Comparison of ENCODE assay signal across 2 fruit fly cellular contexts in genomic region chr2L:15343367-15343893, dm6.
TF ChIP-seq lines count a peak whose summit lies in the region.

No protein-coding gene starts in this region.

TF ChIP-seq in whole organism, embryonic, 481 proteins besides CTCF, POLR2A, EP300 and RAD21 (continued from another document):
- TF ChIP-seq bsh (GFP tag; optimal IDR thresholded peaks at IDR 0.05; lab: Kevin White, UChicago) = peak in 1 of 2 experiments; percentile 18
- TF ChIP-seq Ptx1 (GFP tag; IDR thresholded peaks at IDR 0.05; lab: Robert Waterston, UW) = 0 out of 2 replicates have a peak, but pooled peaks have one; percentile 10
- peak; percentile 9 for TF ChIP-seq CG8388 (GFP tag; optimal IDR thresholded peaks at IDR 0.05; lab: Kevin White, UChicago)
- TF ChIP-seq CG7839 (tag; optimal IDR thresholded peaks at IDR 0.05; lab: Kevin White, UChicago) = peak; percentile 27
- TF ChIP-seq az2 (GFP tag; optimal IDR thresholded peaks at IDR 0.05; lab: Kevin White, UChicago) = peak; percentile 5
- TF ChIP-seq CG10979 (tag; optimal IDR thresholded peaks at IDR 0.05; lab: Kevin White, UChicago) = peak; percentile 24
- TF ChIP-seq zen (tag; optimal IDR thresholded peaks at IDR 0.05; lab: Kevin White, UChicago) = no peak
- TF ChIP-seq Rx (GFP tag; IDR thresholded peaks at IDR 0.05; lab: Robert Waterston, UW) = peak; percentile 31; the same call in 1 of the 2 replicates
- peak; percentile 1 for TF ChIP-seq tio (GFP tag; optimal IDR thresholded peaks at IDR 0.05; lab: Kevin White, UChicago)
- peak; percentile 25 for TF ChIP-seq CG2712 (tag; optimal IDR thresholded peaks at IDR 0.05; lab: Kevin White, UChicago)
- TF ChIP-seq CG31441 (GFP tag; IDR thresholded peaks at IDR 0.05; lab: Robert Waterston, UW) = peak; percentile 31; the same call in 1 of the 2 replicates
- TF ChIP-seq lola (GFP tag; optimal IDR thresholded peaks at IDR 0.05; lab: Kevin White, UChicago) = peak in 1 of 3 experiments; percentile 25
- no peak for TF ChIP-seq Drgx (GFP tag; IDR thresholded peaks at IDR 0.05; lab: Robert Waterston, UW)
- TF ChIP-seq gem (tag; optimal IDR thresholded peaks at IDR 0.05; lab: Kevin White, UChicago) = peak; percentile 38
- no peak for TF ChIP-seq CG16815 (GFP tag; optimal IDR thresholded peaks at IDR 0.05; lab: Kevin White, UChicago)
- no peak for TF ChIP-seq Nf-YB (GFP tag; optimal IDR thresholded peaks at IDR 0.05; lab: Kevin White, UChicago)
TF ChIP-seq in whole organism, embryonic: peak in this region for 29.

TF ChIP-seq in whole organism, prepupa, 60 proteins besides CTCF, POLR2A, EP300 and RAD21 (continued from another document):
- no peak for TF ChIP-seq dsx (GFP tag; optimal IDR thresholded peaks at IDR 0.05; lab: Kevin White, UChicago; ENCODE audit: poor library complexity, severe bottlenecking)
- no peak for TF ChIP-seq Blimp-1 (GFP tag; optimal IDR thresholded peaks at IDR 0.05; lab: Kevin White, UChicago)
- no peak for TF ChIP-seq Ets21C (GFP tag; optimal IDR thresholded peaks at IDR 0.05; lab: Kevin White, UChicago)
- TF ChIP-seq CG10669 (GFP tag; optimal IDR thresholded peaks at IDR 0.05; lab: Kevin White, UChicago) = no peak
- TF ChIP-seq Eip75B (GFP tag; optimal IDR thresholded peaks at IDR 0.05; lab: Kevin White, UChicago) = no peak
- TF ChIP-seq svp (GFP tag; lab: Kevin White, UChicago) = peak; percentile 45
- TF ChIP-seq salr (GFP tag; optimal IDR thresholded peaks at IDR 0.05; lab: Kevin White, UChicago) = no peak
- no peak for TF ChIP-seq topi (GFP tag; optimal IDR thresholded peaks at IDR 0.05; lab: Kevin White, UChicago)
- no peak for TF ChIP-seq Sox14 (GFP tag; optimal IDR thresholded peaks at IDR 0.05; lab: Kevin White, UChicago)
- TF ChIP-seq CG9139 (GFP tag; optimal IDR thresholded peaks at IDR 0.05; lab: Kevin White, UChicago) = no peak
- 0 out of 3 replicates have a peak, but pooled peaks have one; percentile 21 for TF ChIP-seq CG8119 (GFP tag; IDR thresholded peaks at IDR 0.05; lab: Robert Waterston, UW)
- no peak for TF ChIP-seq CG6854 (GFP tag; optimal IDR thresholded peaks at IDR 0.05; lab: Kevin White, UChicago)
- peak; percentile 63 for TF ChIP-seq Eip78C (GFP tag; lab: Kevin White, UChicago)
- no peak for TF ChIP-seq CG8319 (GFP tag; optimal IDR thresholded peaks at IDR 0.05; lab: Kevin White, UChicago)
- no peak for TF ChIP-seq fd85E (GFP tag; optimal IDR thresholded peaks at IDR 0.05; lab: Kevin White, UChicago)
- TF ChIP-seq dac (GFP tag; optimal IDR thresholded peaks at IDR 0.05; lab: Kevin White, UChicago) = peak; percentile 28
- peak; percentile 32 for TF ChIP-seq achi (GFP tag; optimal IDR thresholded peaks at IDR 0.05; lab: Kevin White, UChicago)
- no peak for TF ChIP-seq CG11902 (GFP tag; optimal IDR thresholded peaks at IDR 0.05; lab: Kevin White, UChicago)
- no peak for TF ChIP-seq cyc (GFP tag; optimal IDR thresholded peaks at IDR 0.05; lab: Kevin White, UChicago)
- TF ChIP-seq CG31627 (GFP tag; optimal IDR thresholded peaks at IDR 0.05; lab: Kevin White, UChicago) = no peak
- TF ChIP-seq Eip93F (GFP tag; optimal IDR thresholded peaks at IDR 0.05; lab: Kevin White, UChicago) = no peak
- TF ChIP-seq Hr39 (GFP tag; optimal IDR thresholded peaks at IDR 0.05; lab: Kevin White, UChicago) = no peak
- TF ChIP-seq Gug (GFP tag; IDR thresholded peaks at IDR 0.05; lab: Robert Waterston, UW) = no peak
- TF ChIP-seq fkh (GFP tag; optimal IDR thresholded peaks at IDR 0.05; lab: Kevin White, UChicago) = no peak
